Worm (Caenorhabditis elegans) whole organism, L1 larva: Measurements from ENCODE around the gene C04A2.15.

ENCODE experiments used
- lsy-2 ChIP-seq, 2 experiments: fragments of 150-350 bp; optimal IDR thresholded peaks; 2 replicates each; lab custom pipeline; 2014; ENCODE audit warnings: missing biosample characterization in 2 of 2, missing genetic modification characterization in 2 of 2
- pax-3 ChIP-seq: fragments of 200-800 bp; sonication (Bioruptor generic); optimal IDR thresholded peaks from 2 replicates; lab custom pipeline; 2018; ENCODE audit warnings: mild to moderate bottlenecking, missing genetic modification characterization, moderate library complexity, missing compliant biosample characterization
- tbx-2 ChIP-seq: sonication (generic microtip); optimal IDR thresholded peaks from 2 replicates; lab custom pipeline; 2016; ENCODE audit warnings: missing genetic modification characterization, missing compliant biosample characterization
- ztf-4 ChIP-seq: fragments of 150-350 bp; optimal IDR thresholded peaks from 2 replicates; lab custom pipeline; 2014; ENCODE audit warnings: missing biosample characterization, missing genetic modification characterization

ce11 chrII:6838270-6838878 is 13.7 kb upstream of the C04A2.15 start:
- peak; percentile 47 for TF ChIP-seq tbx-2
- no peak for TF ChIP-seq lsy-2 (tag; optimal IDR thresholded peaks at IDR 0.05; lab: Kevin White, UChicago)
- TF ChIP-seq ztf-4 (tag; lab: Kevin White, UChicago) = no peak
- no peak for TF ChIP-seq pax-3 (tag; lab: Kevin White, UChicago)
